Fruit fly (Drosophila melanogaster): ENCODE results near the gene LManII.

LManII gene

dm6 chr2L:10502862-10503261 lies 45.4 kb downstream of the LManII start:
- no peak for TF ChIP-seq insv (optimal IDR thresholded peaks at IDR 0.05)
- no peak for TF ChIP-seq ttk (optimal IDR thresholded peaks at IDR 0.05)
- TF ChIP-seq psq (optimal IDR thresholded peaks at IDR 0.05), result no peak
- no peak for TF ChIP-seq Sin3A (optimal IDR thresholded peaks at IDR 0.05)
- no peak for TF ChIP-seq Myc (optimal IDR thresholded peaks at IDR 0.05)
- TF ChIP-seq h (optimal IDR thresholded peaks at IDR 0.05), result no peak

- TF ChIP-seq Myc (optimal IDR thresholded peaks at IDR 0.05) (no peak), psq (optimal IDR thresholded peaks at IDR 0.05) (no peak), insv (optimal IDR thresholded peaks at IDR 0.05) (no peak), ttk (optimal IDR thresholded peaks at IDR 0.05) (no peak), Sin3A (optimal IDR thresholded peaks at IDR 0.05) (no peak), h (optimal IDR thresholded peaks at IDR 0.05) (no peak)
Observed at dm6 chr2L:10503356-10503977, 46.0 kb downstream of the LManII start.

dm6 chr2L:10504895-10505294 lies 47.4 kb downstream of the LManII start:
- TF ChIP-seq Sin3A (optimal IDR thresholded peaks at IDR 0.05), result no peak
- TF ChIP-seq insv (optimal IDR thresholded peaks at IDR 0.05), result no peak
- TF ChIP-seq h (optimal IDR thresholded peaks at IDR 0.05), result no peak
- no peak for TF ChIP-seq psq (optimal IDR thresholded peaks at IDR 0.05)
- no peak for TF ChIP-seq ttk (optimal IDR thresholded peaks at IDR 0.05)
- TF ChIP-seq Myc (optimal IDR thresholded peaks at IDR 0.05), result no peak

dm6 chr2L:10505345-10505744 lies 47.9 kb downstream of the LManII start:
- TF ChIP-seq h (optimal IDR thresholded peaks at IDR 0.05), result no peak
- no peak for TF ChIP-seq insv (optimal IDR thresholded peaks at IDR 0.05)
- no peak for TF ChIP-seq Myc (optimal IDR thresholded peaks at IDR 0.05)
- no peak for TF ChIP-seq psq (optimal IDR thresholded peaks at IDR 0.05)
- no peak for TF ChIP-seq Sin3A (optimal IDR thresholded peaks at IDR 0.05)
- TF ChIP-seq ttk (optimal IDR thresholded peaks at IDR 0.05), result no peak

dm6 chr2L:10506557-10507252 lies 49.2 kb downstream of the LManII start, which contains the start of the genes Myo31DF and CG6094:
Gene Myo31DF (minus strand): TSS chr2L:10506779.
Gene CG6094 (plus strand): TSS chr2L:10507081.
- TF ChIP-seq Myc (optimal IDR thresholded peaks at IDR 0.05) (no peak), insv (optimal IDR thresholded peaks at IDR 0.05) (no peak), h (optimal IDR thresholded peaks at IDR 0.05) (no peak), ttk (optimal IDR thresholded peaks at IDR 0.05) (no peak), psq (optimal IDR thresholded peaks at IDR 0.05) (no peak), Sin3A (optimal IDR thresholded peaks at IDR 0.05) (no peak)

dm6 chr2L:10510088-10510487 lies 52.6 kb downstream of the LManII start, which contains the start of gene CG7384:
Gene CG7384 (minus strand): TSS chr2L:10510453.
- no peak for TF ChIP-seq h (optimal IDR thresholded peaks at IDR 0.05)
- TF ChIP-seq ttk (optimal IDR thresholded peaks at IDR 0.05), result no peak
- no peak for TF ChIP-seq psq (optimal IDR thresholded peaks at IDR 0.05)
- TF ChIP-seq Sin3A (optimal IDR thresholded peaks at IDR 0.05), result no peak
- TF ChIP-seq Myc (optimal IDR thresholded peaks at IDR 0.05), result no peak
- no peak for TF ChIP-seq insv (optimal IDR thresholded peaks at IDR 0.05)

dm6 chr2L:10510843-10511242 lies 53.4 kb downstream of the LManII start:
- no peak for TF ChIP-seq insv (optimal IDR thresholded peaks at IDR 0.05)
- TF ChIP-seq Sin3A (optimal IDR thresholded peaks at IDR 0.05), result no peak
- TF ChIP-seq h (optimal IDR thresholded peaks at IDR 0.05), result no peak

Data from Kc167 (cell line).